Fruit fly (Drosophila melanogaster) whole organism, embryonic: ENCODE measurements around the gene RpS28b.

Experiments used
- BEAF-32 ChIP-seq: fragments of 200-800 bp; sonication (Bioruptor generic); optimal IDR thresholded peaks from 3 replicates; lab custom pipeline; 2017; ENCODE audit warnings: missing biosample characterization, missing genetic modification characterization, mild to moderate bottlenecking, moderate library complexity, missing genetic modification reagents
- CG12391 ChIP-seq: fragments of 200-800 bp; sonication (Bioruptor generic); optimal IDR thresholded peaks from 3 replicates; lab custom pipeline; 2018; ENCODE audit warnings: missing biosample characterization, mild to moderate bottlenecking, missing genetic modification characterization, moderate library complexity
- CG13775 ChIP-seq: fragments of 200-800 bp; sonication (Bioruptor generic); optimal IDR thresholded peaks from 3 replicates; lab custom pipeline; 2017; ENCODE audit warnings: missing biosample characterization, mild to moderate bottlenecking, missing genetic modification characterization
- CG15479 ChIP-seq: fragments of 200-800 bp; sonication (Bioruptor generic); optimal IDR thresholded peaks from 3 replicates; lab custom pipeline; 2019; ENCODE audit warnings: missing biosample characterization, mild to moderate bottlenecking, missing genetic modification characterization, moderate library complexity
- CG15696 ChIP-seq: fragments of 200-800 bp; sonication (Bioruptor generic); optimal IDR thresholded peaks from 2 replicates; lab custom pipeline; 2019; ENCODE audit warnings: missing biosample characterization, mild to moderate bottlenecking, missing genetic modification characterization, moderate library complexity
- CG2199 ChIP-seq: fragments of 200-800 bp; sonication (Bioruptor generic); IDR thresholded peaks from 3 replicates; pipeline ENCODE4 v1.3.6; 2022; ENCODE audit warnings: missing biosample characterization, missing genetic modification characterization
- CG31224 ChIP-seq: fragments of 200-800 bp; sonication (Bioruptor generic); IDR thresholded peaks from 2 replicates; pipeline ENCODE4 v1.3.6; 2022; ENCODE audit warnings: missing biosample characterization, missing genetic modification characterization
- CG3163 ChIP-seq: fragments of 200-800 bp; sonication (Bioruptor generic); optimal IDR thresholded peaks from 3 replicates; lab custom pipeline; 2016; ENCODE audit warnings: missing biosample characterization, missing genetic modification characterization
- CG32532 ChIP-seq: fragments of 200-800 bp; sonication (Bioruptor generic); IDR thresholded peaks from 2 replicates; pipeline ENCODE4 v1.3.6; 2022; ENCODE audit warnings: missing biosample characterization, missing genetic modification characterization
- CG34224 ChIP-seq: fragments of 200-800 bp; sonication (Bioruptor generic); IDR thresholded peaks from 3 replicates; pipeline ENCODE4 v1.3.6; 2022; ENCODE audit warnings: missing biosample characterization, missing genetic modification characterization; ENCODE audit not compliant: partially characterized antibody
- CG34422 ChIP-seq: fragments of 200-800 bp; sonication (Bioruptor generic); IDR thresholded peaks from 3 replicates; pipeline ENCODE4 v1.3.6; 2022; ENCODE audit warnings: missing biosample characterization, missing genetic modification characterization
- CG4617 ChIP-seq: fragments of 200-800 bp; sonication (Bioruptor generic); optimal IDR thresholded peaks from 3 replicates; lab custom pipeline; 2016; ENCODE audit warnings: missing biosample characterization, missing genetic modification characterization, borderline replicate concordance
- CG6683 ChIP-seq: fragments of 200-800 bp; sonication (Bioruptor generic); optimal IDR thresholded peaks from 2 replicates; lab custom pipeline; 2017; ENCODE audit warnings: missing biosample characterization, mild to moderate bottlenecking, missing genetic modification characterization, missing genetic modification reagents
- CG6791 ChIP-seq: fragments of 200-800 bp; sonication (Bioruptor generic); IDR thresholded peaks from 3 replicates; pipeline ENCODE4 v1.3.6; 2022; ENCODE audit warnings: missing biosample characterization, missing genetic modification characterization; ENCODE audit not compliant: partially characterized antibody
- CG7987 ChIP-seq: fragments of 200-800 bp; sonication (Bioruptor generic); optimal IDR thresholded peaks from 2 replicates; lab custom pipeline; 2018; ENCODE audit warnings: missing biosample characterization, mild to moderate bottlenecking, missing genetic modification characterization, moderate library complexity
- CG8944 ChIP-seq: fragments of 200-800 bp; sonication (Bioruptor generic); optimal IDR thresholded peaks from 3 replicates; lab custom pipeline; 2016; ENCODE audit warnings: missing biosample characterization, missing genetic modification characterization
- CoRest ChIP-seq: fragments of 200-800 bp; sonication (Bioruptor generic); optimal IDR thresholded peaks from 3 replicates; lab custom pipeline; 2018; ENCODE audit warnings: missing biosample characterization, mild to moderate bottlenecking, missing genetic modification characterization, moderate library complexity
- Deaf1 ChIP-seq: fragments of 200-800 bp; optimal IDR thresholded peaks from 3 replicates; lab custom pipeline; 2019; ENCODE audit warnings: missing biosample characterization, mild to moderate bottlenecking, missing genetic modification characterization, moderate library complexity
- Dip2 ChIP-seq: fragments of 200-800 bp; sonication (Bioruptor generic); IDR thresholded peaks from 2 replicates; pipeline ENCODE4 v1.3.6; 2022; ENCODE audit warnings: missing biosample characterization, missing genetic modification characterization
- HLH4C ChIP-seq: fragments of 200-800 bp; sonication (Bioruptor generic); IDR thresholded peaks from 3 replicates; pipeline ENCODE4 v1.3.6; 2022; ENCODE audit warnings: missing biosample characterization, missing genetic modification characterization; ENCODE audit not compliant: partially characterized antibody
- Hmr ChIP-seq: fragments of 200-800 bp; sonication (Bioruptor generic); optimal IDR thresholded peaks from 3 replicates; lab custom pipeline; 2017; ENCODE audit warnings: mild to moderate bottlenecking, missing biosample characterization, missing genetic modification reagents, missing genetic modification characterization
- Hr78 ChIP-seq, 2 experiments: fragments of 200-800 bp in 1 of 2; fragments of >200 bp in 1 of 2; sonication (Bioruptor generic) in 1 of 2; optimal IDR thresholded peaks; 2 replicates each; lab custom pipeline; 2017 to 2019; ENCODE audit warnings: missing biosample characterization in 2 of 2, missing genetic modification characterization in 2 of 2, mild to moderate bottlenecking in 1 of 2, moderate library complexity in 1 of 2
- NC2β ChIP-seq: fragments of 200-800 bp; sonication (Bioruptor generic); optimal IDR thresholded peaks from 2 replicates; lab custom pipeline; 2016; ENCODE audit warnings: missing biosample characterization, missing genetic modification characterization
- NFAT ChIP-seq: fragments of 200-800 bp; sonication (Bioruptor generic); IDR thresholded peaks from 2 replicates; pipeline ENCODE4 v1.3.6; 2022; ENCODE audit warnings: missing biosample characterization, missing genetic modification characterization
- Poxn ChIP-seq: fragments of 200-800 bp; sonication (Bioruptor generic); IDR thresholded peaks from 2 replicates; pipeline ENCODE4 v1.3.6; 2022; ENCODE audit warnings: missing biosample characterization, missing genetic modification characterization
- Ptx1 ChIP-seq: fragments of 200-800 bp; sonication (Bioruptor generic); IDR thresholded peaks from 2 replicates; pipeline ENCODE4 v1.3.6; 2022; ENCODE audit warnings: missing biosample characterization, missing genetic modification characterization
- Ravus ChIP-seq: fragments of 200-800 bp; sonication (Bioruptor generic); IDR thresholded peaks from 2 replicates; pipeline ENCODE4 v1.3.6; 2022; ENCODE audit warnings: missing biosample characterization, missing genetic modification characterization
- Rfx ChIP-seq: fragments of 200-800 bp; sonication (Bioruptor generic); IDR thresholded peaks from 2 replicates; pipeline ENCODE4 v1.3.6; 2022; ENCODE audit warnings: missing biosample characterization, missing genetic modification characterization
- YL-1 ChIP-seq: fragments of 200-800 bp; sonication (Bioruptor generic); optimal IDR thresholded peaks from 3 replicates; lab custom pipeline; 2017; ENCODE audit warnings: missing biosample characterization, mild to moderate bottlenecking, missing genetic modification characterization
- chn ChIP-seq: fragments of 200-800 bp; sonication (Bioruptor generic); optimal IDR thresholded peaks from 2 replicates; lab custom pipeline; 2016; ENCODE audit warnings: missing biosample characterization, missing genetic modification characterization
- da ChIP-seq: fragments of 200-800 bp; sonication (Bioruptor generic); optimal IDR thresholded peaks from 2 replicates; lab custom pipeline; 2016; ENCODE audit warnings: missing biosample characterization, missing genetic modification characterization
- disco-r ChIP-seq: fragments of 200-800 bp; sonication (Bioruptor generic); optimal IDR thresholded peaks from 2 replicates; lab custom pipeline; 2016; ENCODE audit warnings: missing biosample characterization, missing genetic modification characterization
- ems ChIP-seq: fragments of 200-800 bp; sonication (Bioruptor generic); optimal IDR thresholded peaks from 3 replicates; lab custom pipeline; 2016; ENCODE audit warnings: missing biosample characterization, missing genetic modification characterization
- eve ChIP-seq, 2 experiments: fragments of >200 bp; optimal IDR thresholded peaks; 2 replicates each; lab custom pipeline; 2017; ENCODE audit warnings: missing biosample characterization in 2 of 2, missing genetic modification characterization in 2 of 2
- fd3F ChIP-seq: fragments of 200-800 bp; sonication (Bioruptor generic); optimal IDR thresholded peaks from 2 replicates; lab custom pipeline; 2018; ENCODE audit warnings: missing biosample characterization, mild to moderate bottlenecking, missing genetic modification characterization, moderate library complexity
- h ChIP-seq: fragments of >200 bp; optimal IDR thresholded peaks from 2 replicates; lab custom pipeline; 2017
- hb ChIP-seq: fragments of 200-800 bp; sonication (Bioruptor generic); IDR thresholded peaks from 3 replicates; pipeline ENCODE4 v1.3.6; 2022; ENCODE audit warnings: missing biosample characterization, missing genetic modification characterization; ENCODE audit not compliant: partially characterized antibody
- hbn ChIP-seq: fragments of 200-800 bp; sonication (Bioruptor generic); IDR thresholded peaks from 2 replicates; pipeline ENCODE4 v1.3.6; 2022; ENCODE audit warnings: missing biosample characterization, missing genetic modification characterization; ENCODE audit not compliant: partially characterized antibody
- jigr1 ChIP-seq: fragments of 200-800 bp; sonication (Bioruptor generic); IDR thresholded peaks from 3 replicates; pipeline ENCODE4 v1.3.6; 2022; ENCODE audit warnings: missing biosample characterization, missing genetic modification characterization
- kay ChIP-seq: fragments of 200-800 bp; sonication (Bioruptor generic); optimal IDR thresholded peaks from 2 replicates; lab custom pipeline; 2016; ENCODE audit warnings: missing biosample characterization, missing genetic modification characterization
- kni ChIP-seq: fragments of 200-800 bp; sonication (Bioruptor generic); optimal IDR thresholded peaks from 3 replicates; lab custom pipeline; 2017; ENCODE audit warnings: mild to moderate bottlenecking, missing biosample characterization, missing genetic modification reagents, missing genetic modification characterization
- mam ChIP-seq: fragments of 200-800 bp; sonication (Bioruptor generic); optimal IDR thresholded peaks from 3 replicates; lab custom pipeline; 2016; ENCODE audit warnings: missing biosample characterization, missing genetic modification characterization
- pan ChIP-seq, 4 experiments: fragments of >200 bp in 3 of 4; fragments of 200-800 bp in 1 of 4; sonication (Bioruptor generic) in 1 of 4; optimal IDR thresholded peaks in 3 of 4; IDR thresholded peaks in 1 of 4; 2 replicates each; pipeline versions ENCODE4 v1.3.6 to Lab custom; 2017 to 2022; ENCODE audit warnings: missing biosample characterization in 2 of 4, missing genetic modification characterization in 2 of 4, mixed read lengths in 1 of 4
- pb ChIP-seq: fragments of 200-800 bp; sonication (Bioruptor generic); optimal IDR thresholded peaks from 3 replicates; lab custom pipeline; 2016; ENCODE audit warnings: missing biosample characterization, missing genetic modification characterization
- run ChIP-seq: fragments of 200-800 bp; sonication (Bioruptor generic); optimal IDR thresholded peaks from 3 replicates; lab custom pipeline; 2018; ENCODE audit warnings: missing biosample characterization, mild to moderate bottlenecking, missing genetic modification characterization
- slp2 ChIP-seq: fragments of 200-800 bp; sonication (Bioruptor generic); optimal IDR thresholded peaks from 2 replicates; lab custom pipeline; 2016; ENCODE audit warnings: missing biosample characterization, missing genetic modification characterization
- trem ChIP-seq: fragments of 200-800 bp; optimal IDR thresholded peaks from 3 replicates; lab custom pipeline; 2019; ENCODE audit warnings: missing biosample characterization, mild to moderate bottlenecking, missing genetic modification characterization, moderate library complexity
- vvl ChIP-seq: fragments of 200-800 bp; sonication (Bioruptor generic); IDR thresholded peaks from 2 replicates; pipeline ENCODE4 v1.3.6; 2022; ENCODE audit warnings: missing biosample characterization, missing genetic modification characterization
- wek ChIP-seq: fragments of 200-800 bp; sonication (Bioruptor generic); optimal IDR thresholded peaks from 3 replicates; lab custom pipeline; 2018; ENCODE audit warnings: missing biosample characterization, mild to moderate bottlenecking, missing genetic modification characterization, moderate library complexity

The RpS28b gene

dm6 chrX:9579918-9580521 lies 25.6 kb downstream of the RpS28b start, which contains the start of gene LPCAT (continued):
- TF ChIP-seq CG7987 (GFP tag; lab: Kevin White, UChicago) (peak; percentile 80), disco-r (GFP tag; lab: Kevin White, UChicago) (no peak), Poxn (0 out of 2 replicates have a peak, but pooled peaks have one; percentile 32), wek (no peak), kni (GFP tag; lab: Kevin White, UChicago) (no peak), kay (GFP tag; lab: Kevin White, UChicago) (peak; percentile 73), Ptx1 (peak; percentile 88), eve (GFP tag; optimal IDR thresholded peaks at IDR 0.05; lab: Kevin White, UChicago) (peak in 1 of 2 experiments; percentile 81), trem (tag; lab: Kevin White, UChicago) (peak; percentile 40), CG4617 (GFP tag; lab: Kevin White, UChicago) (peak; percentile 19), CG2199 (GFP tag; lab: Robert Waterston, UW) (no peak), vvl (GFP tag; lab: Robert Waterston, UW) (peak; percentile 89), run (tag; lab: Kevin White, UChicago) (no peak), fd3F (peak; percentile 23), CG32532 (GFP tag; lab: Robert Waterston, UW) (peak; percentile 80), CG31224 (GFP tag; lab: Robert Waterston, UW) (peak; percentile 52), slp2 (GFP tag; lab: Kevin White, UChicago) (peak; percentile 60), CG6791 (GFP tag; lab: Robert Waterston, UW) (peak; percentile 78), Hr78 (GFP tag; optimal IDR thresholded peaks at IDR 0.05; lab: Kevin White, UChicago) (peak in 1 of 2 experiments; percentile 86), h (no peak), CG12391 (peak; percentile 75), pb (GFP tag; lab: Kevin White, UChicago) (peak; percentile 20), da (GFP tag; lab: Kevin White, UChicago) (peak; percentile 53), CG34224 (GFP tag; lab: Robert Waterston, UW) (peak; percentile 78), CG15479 (peak; percentile 35), Dip2 (GFP tag; lab: Robert Waterston, UW) (no peak), CG15696 (tag; lab: Kevin White, UChicago) (peak; percentile 83), YL-1 (GFP tag; lab: Kevin White, UChicago) (peak; percentile 4), BEAF-32 (GFP tag; lab: Kevin White, UChicago) (peak; percentile 85), chn (GFP tag; lab: Kevin White, UChicago) (peak; percentile 48), Ravus (peak; percentile 5; the same call in 1 of the 2 replicates), hbn (GFP tag; lab: Robert Waterston, UW) (peak; percentile 83), jigr1 (GFP tag; lab: Robert Waterston, UW) (0 out of 3 replicates have a peak, but pooled peaks have one; percentile 52), Deaf1 (tag; lab: Kevin White, UChicago) (no peak), ems (GFP tag; lab: Kevin White, UChicago) (peak; percentile 69), CoRest (tag; lab: Kevin White, UChicago) (peak; percentile 57), NC2β (GFP tag; lab: Kevin White, UChicago) (peak; percentile 29), pan (optimal IDR thresholded peaks at IDR 0.05; lab: Kevin White, UChicago) (no peak), pan (GFP tag; optimal IDR thresholded peaks at IDR 0.05 in 1 of 2, IDR thresholded peaks at IDR 0.05 in 1 of 2) (peak in 1 of 2 experiments; percentile 69), NFAT (GFP tag; lab: Robert Waterston, UW) (peak; percentile 82), CG13775 (GFP tag; lab: Kevin White, UChicago) (peak; percentile 54), Hmr (GFP tag; lab: Kevin White, UChicago) (peak; percentile 79), hb (GFP tag; lab: Robert Waterston, UW) (no peak), Rfx (GFP tag; lab: Robert Waterston, UW) (peak; percentile 90), HLH4C (GFP tag; lab: Robert Waterston, UW) (peak; percentile 74), CG34422 (GFP tag; lab: Robert Waterston, UW) (peak; percentile 81), mam (GFP tag; lab: Kevin White, UChicago) (peak; percentile 90), CG3163 (peak; percentile 37), CG8944 (peak; percentile 71), CG6683 (GFP tag; lab: Kevin White, UChicago) (peak; percentile 28)
